Worm (Caenorhabditis elegans) whole organism, early embryonic: ENCODE measurements around the gene F14F8.8.

Experiments used
- B0310.2 ChIP-seq: sonication (generic microtip); optimal IDR thresholded peaks from 2 replicates; lab custom pipeline; 2016; ENCODE audit warnings: mild to moderate bottlenecking, missing genetic modification characterization, missing compliant biosample characterization
- F13C5.2 ChIP-seq: sonication (generic microtip); optimal IDR thresholded peaks from 2 replicates; lab custom pipeline; 2017; ENCODE audit warnings: mild to moderate bottlenecking, missing genetic modification characterization, inconsistent platforms, missing compliant biosample characterization
- aly-1 ChIP-seq: sonication (generic microtip); optimal IDR thresholded peaks from 2 replicates; lab custom pipeline; 2016; ENCODE audit warnings: missing genetic modification characterization, missing compliant biosample characterization
- ama-1 ChIP-seq: fragments of 150-350 bp; optimal IDR thresholded peaks from 2 replicates; lab custom pipeline; 2014
- ceh-13 ChIP-seq: fragments of 200-800 bp; sonication (Bioruptor generic); optimal IDR thresholded peaks from 2 replicates; lab custom pipeline; 2018; ENCODE audit warnings: mild to moderate bottlenecking, missing genetic modification characterization, missing compliant biosample characterization
- ceh-36 ChIP-seq: sonication (generic microtip); optimal IDR thresholded peaks from 2 replicates; lab custom pipeline; 2016; ENCODE audit warnings: missing genetic modification characterization, inconsistent platforms, missing compliant biosample characterization
- ets-7 ChIP-seq: sonication (generic microtip); optimal IDR thresholded peaks from 2 replicates; lab custom pipeline; 2016; ENCODE audit warnings: missing genotype, missing genetic modification characterization, missing compliant biosample characterization
- flt-1 ChIP-seq: fragments of 200-800 bp; sonication (Bioruptor generic); IDR thresholded peaks from 2 replicates; pipeline ENCODE4 v1.3.6; 2022; ENCODE audit warnings: missing genetic modification characterization, missing compliant biosample characterization
- hmbx-1 ChIP-seq: sonication (generic microtip); optimal IDR thresholded peaks from 2 replicates; lab custom pipeline; 2016; ENCODE audit warnings: mild to moderate bottlenecking, missing genetic modification characterization, missing compliant biosample characterization
- hmg-4 ChIP-seq: fragments of 200-800 bp; sonication (Bioruptor generic); optimal IDR thresholded peaks from 2 replicates; lab custom pipeline; 2018; ENCODE audit warnings: mild to moderate bottlenecking, missing genetic modification characterization, missing compliant biosample characterization
- hnd-1 ChIP-seq: sonication (generic microtip); optimal IDR thresholded peaks from 2 replicates; lab custom pipeline; 2016; ENCODE audit warnings: missing genetic modification characterization, missing compliant biosample characterization
- pes-1 ChIP-seq: fragments of 200-800 bp; sonication (Bioruptor generic); IDR thresholded peaks from 2 replicates; pipeline ENCODE4 v1.3.6; 2022; ENCODE audit warnings: missing genetic modification reagents, missing genetic modification characterization, missing compliant biosample characterization
- scrt-1 ChIP-seq: fragments of 200-800 bp; sonication (Bioruptor generic); IDR thresholded peaks from 2 replicates; pipeline ENCODE4 v1.3.6; 2022; ENCODE audit warnings: missing genetic modification characterization, missing compliant biosample characterization
- sea-1 ChIP-seq: fragments of 200-800 bp; sonication (Bioruptor generic); conservative IDR thresholded peaks from 2 replicates; pipeline ENCODE4 v1.3.6; 2022; ENCODE audit warnings: missing genetic modification characterization, missing compliant biosample characterization
- tbx-11 ChIP-seq: fragments of 200-800 bp; sonication (Bioruptor generic); IDR thresholded peaks from 2 replicates; pipeline ENCODE4 v1.3.6; 2022; ENCODE audit warnings: missing genetic modification characterization, missing compliant biosample characterization
- tbx-37 ChIP-seq: fragments of 200-800 bp; sonication (Bioruptor generic); conservative IDR thresholded peaks from 2 replicates; pipeline ENCODE4 v1.3.6; 2022; ENCODE audit warnings: missing genetic modification reagents, missing genetic modification characterization, missing compliant biosample characterization
- tra-4 ChIP-seq: sonication (generic microtip); optimal IDR thresholded peaks from 2 replicates; lab custom pipeline; 2017; ENCODE audit warnings: missing genetic modification characterization, missing compliant biosample characterization

The F14F8.8 gene

DNA sequence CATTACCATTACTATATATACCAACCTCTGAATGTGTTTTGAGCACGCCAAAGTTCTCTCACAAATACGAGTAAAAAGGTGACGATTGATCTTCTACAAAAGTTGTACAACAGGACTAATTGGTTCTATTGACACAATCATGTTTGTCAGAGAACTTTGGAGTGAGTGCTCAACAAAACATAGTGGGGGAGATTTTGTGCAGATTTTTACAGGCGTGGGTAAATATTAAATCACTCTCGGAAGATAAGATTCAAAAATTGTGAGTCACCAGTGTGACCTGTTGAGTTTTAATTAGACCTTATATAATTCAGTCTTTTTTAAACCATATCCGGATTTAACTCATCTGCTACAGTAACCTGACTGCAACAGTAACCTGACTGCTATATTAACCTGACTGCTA, at the start of gene F14F8.8:
Gene F14F8.8 (minus strand): TSS at position 101 of the 400 bp plus-strand sequence.
- TF ChIP-seq ets-7 (no peak), F13C5.2 (tag; lab: Kevin White, UChicago) (no peak), ceh-13 (no peak), flt-1 (GFP tag; lab: Robert Waterston, UW) (no peak), hmbx-1 (tag; lab: Kevin White, UChicago) (no peak), hnd-1 (tag; lab: Kevin White, UChicago) (no peak), sea-1 (GFP tag; lab: Robert Waterston, UW) (no peak), ama-1 (lab: Kevin White, UChicago) (no peak), tra-4 (tag; lab: Kevin White, UChicago) (no peak), pes-1 (GFP tag; lab: Robert Waterston, UW) (no peak), hmg-4 (no peak), aly-1 (tag; lab: Kevin White, UChicago) (no peak), tbx-37 (no peak), tbx-11 (GFP tag; lab: Robert Waterston, UW) (no peak), ceh-36 (tag; lab: Kevin White, UChicago) (no peak), scrt-1 (GFP tag; lab: Robert Waterston, UW) (no peak), B0310.2 (no peak)

DNA sequence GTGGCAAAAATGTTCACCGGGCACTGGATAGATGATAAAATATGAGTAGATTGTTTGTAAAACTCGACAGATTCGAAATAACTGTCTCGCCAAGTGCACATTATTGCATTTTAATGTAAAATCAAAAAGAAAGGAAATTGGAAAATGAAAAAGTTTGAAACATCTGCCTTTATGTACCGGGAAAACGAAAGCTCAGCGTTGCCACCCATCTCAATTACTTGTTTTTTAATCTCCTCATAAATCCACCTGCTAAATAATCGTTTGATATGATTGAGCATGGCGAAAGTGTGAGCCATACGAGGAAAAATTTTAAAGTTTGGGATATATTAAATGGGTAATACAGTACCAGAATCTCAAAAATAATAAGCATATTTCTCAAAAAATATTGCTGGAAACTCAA, 44.5 kb upstream of the F14F8.8 start, which contains the start of gene srh-137:
Gene srh-137 (minus strand): TSS at position 101 of the 400 bp plus-strand sequence.
- TF ChIP-seq flt-1 (GFP tag; lab: Robert Waterston, UW) (no peak), pes-1 (GFP tag; lab: Robert Waterston, UW) (no peak), ceh-13 (no peak), tra-4 (tag; lab: Kevin White, UChicago) (no peak), B0310.2 (no peak), tbx-11 (GFP tag; lab: Robert Waterston, UW) (no peak), F13C5.2 (tag; lab: Kevin White, UChicago) (no peak), scrt-1 (GFP tag; lab: Robert Waterston, UW) (no peak), tbx-37 (no peak)

DNA sequence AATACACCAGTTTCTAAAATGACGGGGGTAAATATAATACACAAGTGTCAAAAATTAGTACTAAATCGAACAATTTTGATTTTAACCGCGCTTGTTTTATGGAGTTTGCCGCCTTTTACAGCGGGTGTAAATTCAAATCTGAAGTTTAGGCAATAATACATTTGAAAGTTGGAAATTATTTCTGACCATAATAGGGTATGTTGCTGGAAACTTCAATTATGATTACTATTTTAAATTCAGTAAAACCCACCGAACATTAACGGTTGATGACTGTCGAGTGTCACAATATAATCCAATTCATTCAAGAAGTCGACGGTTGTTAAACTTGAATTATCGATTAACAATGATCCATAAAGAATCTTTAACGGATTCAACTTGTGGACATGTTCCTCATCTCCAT, 41.7 kb upstream of the F14F8.8 start:
- TF ChIP-seq sea-1 (GFP tag; lab: Robert Waterston, UW): no peak
- TF ChIP-seq ama-1 (lab: Kevin White, UChicago): no peak
- no peak for TF ChIP-seq F13C5.2 (tag; lab: Kevin White, UChicago)
- no peak for TF ChIP-seq pes-1 (GFP tag; lab: Robert Waterston, UW)
- TF ChIP-seq ceh-13: no peak
- TF ChIP-seq aly-1 (tag; lab: Kevin White, UChicago): no peak
- TF ChIP-seq tra-4 (tag; lab: Kevin White, UChicago): no peak
- no peak for TF ChIP-seq scrt-1 (GFP tag; lab: Robert Waterston, UW)
- TF ChIP-seq hmg-4: no peak
- no peak for TF ChIP-seq hmbx-1 (tag; lab: Kevin White, UChicago)
- no peak for TF ChIP-seq B0310.2

DNA sequence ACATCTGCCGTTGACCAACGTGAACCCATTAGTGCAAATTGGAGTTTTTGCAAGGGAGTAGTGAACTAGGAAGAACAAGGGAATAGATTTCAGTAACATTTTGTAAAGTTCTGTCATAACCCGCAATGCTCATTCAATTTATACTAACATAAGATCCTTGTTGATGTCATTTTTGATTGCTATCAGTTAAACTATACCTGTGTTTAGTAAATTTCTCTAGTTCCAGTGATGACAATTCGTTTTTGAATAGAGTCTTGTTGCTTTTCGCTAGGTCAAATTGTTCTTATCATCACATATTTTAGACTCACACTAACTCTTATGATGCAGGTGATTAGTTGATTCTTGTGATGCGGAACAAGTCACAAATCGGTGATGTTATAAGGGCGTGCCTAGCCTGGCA, 34.5 kb upstream of the F14F8.8 start, which contains the start of gene clec-9:
Gene clec-9 (minus strand): TSS at position 101 of the 400 bp plus-strand sequence.
- TF ChIP-seq ets-7: no peak
- TF ChIP-seq ceh-13: no peak
- TF ChIP-seq hnd-1 (tag; lab: Kevin White, UChicago): no peak
- no peak for TF ChIP-seq pes-1 (GFP tag; lab: Robert Waterston, UW)
- no peak for TF ChIP-seq ama-1 (lab: Kevin White, UChicago)
- no peak for TF ChIP-seq ceh-36 (tag; lab: Kevin White, UChicago)
- no peak for TF ChIP-seq flt-1 (GFP tag; lab: Robert Waterston, UW)
- no peak for TF ChIP-seq hmbx-1 (tag; lab: Kevin White, UChicago)
- no peak for TF ChIP-seq aly-1 (tag; lab: Kevin White, UChicago)
- no peak for TF ChIP-seq sea-1 (GFP tag; lab: Robert Waterston, UW)
- TF ChIP-seq B0310.2: no peak
- no peak for TF ChIP-seq tbx-11 (GFP tag; lab: Robert Waterston, UW)
- no peak for TF ChIP-seq tbx-37
- no peak for TF ChIP-seq scrt-1 (GFP tag; lab: Robert Waterston, UW)

DNA sequence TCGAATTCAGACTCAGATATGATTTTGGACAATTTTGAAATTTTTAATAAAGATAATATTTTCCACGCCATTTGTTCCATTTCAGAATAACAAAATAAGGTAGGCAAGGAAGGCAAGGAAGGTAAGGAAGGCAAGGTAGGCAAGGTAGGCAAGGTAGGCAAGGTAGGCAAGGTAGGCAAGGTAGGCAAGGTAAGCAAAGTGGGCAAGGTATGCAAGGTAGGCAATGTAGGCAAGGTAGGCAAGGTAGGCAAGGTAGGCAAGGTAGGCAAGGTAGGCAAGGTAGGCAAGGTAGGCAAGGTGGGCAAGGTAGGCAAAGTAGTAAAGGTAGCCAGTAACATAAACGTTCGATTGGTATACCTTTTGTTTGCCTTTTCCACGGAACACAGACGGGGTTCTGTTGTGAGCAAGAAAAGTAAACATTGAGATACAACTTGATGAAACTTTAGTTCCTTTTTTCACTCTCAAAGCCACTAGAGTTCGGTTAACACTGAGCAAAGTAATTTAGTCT, 27.7 kb upstream of the F14F8.8 start, which contains the start of gene Y70C5C.1:
Gene Y70C5C.1 (plus strand): TSS at position 458 of the 508 bp plus-strand sequence.
- TF ChIP-seq ceh-36 (tag; lab: Kevin White, UChicago): peak; percentile 51
- TF ChIP-seq hmg-4: no peak
- no peak for TF ChIP-seq ets-7
- TF ChIP-seq scrt-1 (GFP tag; lab: Robert Waterston, UW): no peak
- TF ChIP-seq aly-1 (tag; lab: Kevin White, UChicago): no peak
- TF ChIP-seq hmbx-1 (tag; lab: Kevin White, UChicago): peak; percentile 71
- no peak; the same call in 1 of the 2 replicates for TF ChIP-seq pes-1 (GFP tag; lab: Robert Waterston, UW)
- TF ChIP-seq ama-1 (lab: Kevin White, UChicago): no peak
- TF ChIP-seq F13C5.2 (tag; lab: Kevin White, UChicago): no peak
- TF ChIP-seq ceh-13: no peak
- no peak for TF ChIP-seq tbx-37
- TF ChIP-seq hnd-1 (tag; lab: Kevin White, UChicago): peak; percentile 63
- no peak for TF ChIP-seq tra-4 (tag; lab: Kevin White, UChicago)
- no peak for TF ChIP-seq B0310.2
- TF ChIP-seq tbx-11 (GFP tag; lab: Robert Waterston, UW): peak; percentile 68
- no peak for TF ChIP-seq flt-1 (GFP tag; lab: Robert Waterston, UW)
- no peak for TF ChIP-seq sea-1 (GFP tag; lab: Robert Waterston, UW)

DNA sequence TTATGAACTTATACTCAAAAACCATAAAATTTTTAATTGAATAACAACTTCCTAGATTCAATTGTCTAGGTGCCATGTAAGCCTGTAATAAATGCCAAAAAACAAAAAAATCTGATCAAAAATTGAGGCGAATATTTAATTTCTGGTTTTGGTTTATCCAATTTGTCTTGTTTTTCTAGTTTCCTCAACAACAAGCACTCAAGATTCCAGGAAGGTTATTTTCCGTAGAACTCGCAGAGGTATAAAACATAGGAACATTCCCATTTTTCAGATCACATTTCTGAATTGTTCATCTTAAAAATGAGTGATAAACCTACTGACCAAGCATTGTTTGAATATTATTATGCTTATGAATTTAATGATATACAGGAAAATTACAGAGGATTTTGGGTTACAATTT, 25.1 kb upstream of the F14F8.8 start, which contains the start of gene srw-41:
Gene srw-41 (plus strand): TSS at position 301 of the 400 bp plus-strand sequence.
- no peak for TF ChIP-seq ceh-13
- no peak for TF ChIP-seq scrt-1 (GFP tag; lab: Robert Waterston, UW)
- TF ChIP-seq tra-4 (tag; lab: Kevin White, UChicago): no peak
- TF ChIP-seq hmbx-1 (tag; lab: Kevin White, UChicago): no peak
- TF ChIP-seq ama-1 (lab: Kevin White, UChicago): no peak
- no peak for TF ChIP-seq ets-7
- no peak for TF ChIP-seq flt-1 (GFP tag; lab: Robert Waterston, UW)
- no peak for TF ChIP-seq B0310.2
- no peak for TF ChIP-seq hmg-4
- TF ChIP-seq sea-1 (GFP tag; lab: Robert Waterston, UW): no peak
- TF ChIP-seq aly-1 (tag; lab: Kevin White, UChicago): no peak
- TF ChIP-seq ceh-36 (tag; lab: Kevin White, UChicago): no peak
- no peak for TF ChIP-seq F13C5.2 (tag; lab: Kevin White, UChicago)
- TF ChIP-seq tbx-37: no peak
- TF ChIP-seq hnd-1 (tag; lab: Kevin White, UChicago): no peak
- TF ChIP-seq tbx-11 (GFP tag; lab: Robert Waterston, UW): no peak
- no peak for TF ChIP-seq pes-1 (GFP tag; lab: Robert Waterston, UW)
